Fruit fly (Drosophila melanogaster): Measurements from ENCODE around the gene Ugt36E1.
A peak's percentile ranks its signal among the peaks of the same experiment; 100 is the strongest.

Ugt36E1 gene

DNA sequence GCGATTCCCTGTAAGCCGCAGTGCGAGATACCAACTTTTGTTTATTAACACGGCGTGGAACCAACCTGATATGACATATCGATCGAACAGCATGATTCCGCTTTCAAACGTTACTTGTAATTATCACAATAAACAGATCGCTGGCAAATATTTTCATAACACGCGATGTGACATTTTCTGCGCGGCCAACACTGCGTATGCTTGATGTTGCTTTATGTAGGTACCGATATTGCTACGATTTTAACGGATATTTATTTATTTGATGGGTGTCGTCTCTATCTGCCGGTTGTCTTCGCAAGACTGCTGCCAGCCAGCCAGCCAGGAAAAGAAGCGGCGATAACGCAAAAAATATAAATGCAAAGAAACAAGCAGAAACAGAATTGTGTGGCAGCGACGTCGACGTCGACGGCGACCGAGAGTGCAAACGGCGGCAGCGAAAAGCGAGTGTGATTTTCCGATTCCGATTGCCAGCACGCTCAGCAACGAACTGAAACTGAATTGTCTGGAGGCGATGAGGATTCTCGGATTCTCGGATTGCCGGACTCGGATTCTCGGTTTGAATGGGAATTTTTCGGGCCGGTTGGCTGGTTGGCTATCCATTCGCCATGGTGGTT is 44.3 kb upstream of the Ugt36E1 start:
- TF ChIP-seq Adf1 (GFP tag; IDR thresholded peaks at IDR 0.05) (peak; percentile 61), CG31365 (tag; optimal IDR thresholded peaks at IDR 0.05) (no peak), CG7372 (GFP tag; IDR thresholded peaks at IDR 0.05) (peak; percentile 68), amos (GFP tag; IDR thresholded peaks at IDR 0.05; ENCODE audit: partially characterized antibody) (no peak), Med (GFP tag) (peak; percentile 37), crol (GFP tag; IDR thresholded peaks at IDR 0.05) (peak; percentile 7; the same call in 1 of the 2 replicates), hkb (optimal IDR thresholded peaks at IDR 0.05) (no peak), hkb (GFP tag; IDR thresholded peaks at IDR 0.05) (no peak), CG6254 (GFP tag; optimal IDR thresholded peaks at IDR 0.05) (no peak), Jarid2 (GFP tag; optimal IDR thresholded peaks at IDR 0.05) (peak; percentile 58), CG15479 (GFP tag; optimal IDR thresholded peaks at IDR 0.05) (peak; percentile 27), Deaf1 (tag; optimal IDR thresholded peaks at IDR 0.05) (peak; percentile 74), sens (GFP tag) (peak; percentile 64)

DNA sequence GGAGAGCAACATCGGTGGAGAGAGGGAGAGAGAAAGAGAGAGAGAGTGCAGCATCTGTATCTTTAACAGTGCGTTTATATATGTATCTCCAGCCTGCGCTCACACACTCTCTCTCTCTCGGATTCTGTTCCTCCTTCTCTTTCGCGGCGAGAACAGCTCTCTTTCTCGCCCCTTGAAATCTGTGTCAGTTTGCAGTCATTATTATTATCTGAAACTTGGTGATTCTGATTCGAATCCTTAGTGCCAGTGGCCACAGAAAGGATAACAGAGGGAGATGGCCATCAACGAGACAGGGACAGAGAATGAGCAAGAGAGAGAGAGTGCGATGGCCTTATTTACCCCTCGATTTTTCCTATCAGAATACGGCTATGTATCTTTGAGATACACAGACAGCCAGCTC is 43.6 kb upstream of the Ugt36E1 start:
- TF ChIP-seq zen (tag; optimal IDR thresholded peaks at IDR 0.05) (peak; percentile 88), crol (GFP tag; IDR thresholded peaks at IDR 0.05) (peak; percentile 3; the same call in 1 of the 2 replicates), sens (GFP tag) (peak; percentile 74), CG1832 (GFP tag; optimal IDR thresholded peaks at IDR 0.05) (peak; percentile 88), CG9609 (GFP tag; optimal IDR thresholded peaks at IDR 0.05) (no peak), scrt (GFP tag; optimal IDR thresholded peaks at IDR 0.05) (no peak), CG17385 (GFP tag; optimal IDR thresholded peaks at IDR 0.05) (no peak), Hmx (GFP tag; optimal IDR thresholded peaks at IDR 0.05) (no peak), CTCF (GFP tag; optimal IDR thresholded peaks at IDR 0.05) (no peak), Lim3 (GFP tag; IDR thresholded peaks at IDR 0.05) (no peak), CG11247 (GFP tag; IDR thresholded peaks at IDR 0.05) (no peak), HLH54F (GFP tag; optimal IDR thresholded peaks at IDR 0.05) (no peak), Trl (optimal IDR thresholded peaks at IDR 0.05) (peak; percentile 74 to 97), Trl (GFP tag; optimal IDR thresholded peaks at IDR 0.05) (peak; percentile 12), Mad (GFP tag; optimal IDR thresholded peaks at IDR 0.05) (no peak), CG30431 (GFP tag; optimal IDR thresholded peaks at IDR 0.05) (no peak), Atf6 (GFP tag; IDR thresholded peaks at IDR 0.05) (no peak), CG6791 (GFP tag; IDR thresholded peaks at IDR 0.05; ENCODE audit: partially characterized antibody) (no peak), Nf-YB (GFP tag; optimal IDR thresholded peaks at IDR 0.05) (peak; percentile 95), seq (GFP tag; IDR thresholded peaks at IDR 0.05) (peak; percentile 55), CG4854 (GFP tag; optimal IDR thresholded peaks at IDR 0.05) (no peak), Elba2 (GFP tag; optimal IDR thresholded peaks at IDR 0.05) (peak; percentile 29), D (optimal IDR thresholded peaks at IDR 0.05) (peak; percentile 92), D (GFP tag; optimal IDR thresholded peaks at IDR 0.05) (no peak), gro (GFP tag; optimal IDR thresholded peaks at IDR 0.05) (no peak), MTF-1 (GFP tag; optimal IDR thresholded peaks at IDR 0.05; ENCODE audit: borderline replicate concordance) (no peak), CG32532 (GFP tag; IDR thresholded peaks at IDR 0.05) (no peak), so (GFP tag; IDR thresholded peaks at IDR 0.05) (no peak), CG17802 (tag; optimal IDR thresholded peaks at IDR 0.05) (no peak), Deaf1 (tag; optimal IDR thresholded peaks at IDR 0.05) (peak; percentile 33), grn (GFP tag; optimal IDR thresholded peaks at IDR 0.05) (peak; percentile 47), Nf-YC (tag; optimal IDR thresholded peaks at IDR 0.05) (peak; percentile 95), unc-4 (GFP tag; IDR thresholded peaks at IDR 0.05; ENCODE audit: partially characterized antibody) (no peak), phol (tag; optimal IDR thresholded peaks at IDR 0.05) (no peak), Ptx1 (GFP tag; IDR thresholded peaks at IDR 0.05) (no peak), Atf3 (GFP tag; optimal IDR thresholded peaks at IDR 0.05) (no peak), pros (GFP tag; optimal IDR thresholded peaks at IDR 0.05) (peak; percentile 88), ara (GFP tag; IDR thresholded peaks at IDR 0.05) (no peak), chinmo (GFP tag; IDR thresholded peaks at IDR 0.05; ENCODE audit: partially characterized antibody) (0 out of 4 replicates have a peak, but pooled peaks have one; percentile 17), org-1 (GFP tag; optimal IDR thresholded peaks at IDR 0.05) (no peak), CG10321 (GFP tag; IDR thresholded peaks at IDR 0.05) (peak; percentile 61)
